Worm (Caenorhabditis elegans) whole organism, early embryonic: ENCODE results near the gene Y43F8B.19.

Experiments
- B0310.2 ChIP-seq: sonication (generic microtip); optimal IDR thresholded peaks from 2 replicates; lab custom pipeline; 2016; ENCODE audit warnings: mild to moderate bottlenecking, missing genetic modification characterization, missing compliant biosample characterization
- F13C5.2 ChIP-seq: sonication (generic microtip); optimal IDR thresholded peaks from 2 replicates; lab custom pipeline; 2017; ENCODE audit warnings: mild to moderate bottlenecking, missing genetic modification characterization, inconsistent platforms, missing compliant biosample characterization
- aly-1 ChIP-seq: sonication (generic microtip); optimal IDR thresholded peaks from 2 replicates; lab custom pipeline; 2016; ENCODE audit warnings: missing genetic modification characterization, missing compliant biosample characterization
- ama-1 ChIP-seq: fragments of 150-350 bp; optimal IDR thresholded peaks from 2 replicates; lab custom pipeline; 2014
- ceh-13 ChIP-seq: fragments of 200-800 bp; sonication (Bioruptor generic); optimal IDR thresholded peaks from 2 replicates; lab custom pipeline; 2018; ENCODE audit warnings: mild to moderate bottlenecking, missing genetic modification characterization, missing compliant biosample characterization
- ceh-36 ChIP-seq: sonication (generic microtip); optimal IDR thresholded peaks from 2 replicates; lab custom pipeline; 2016; ENCODE audit warnings: missing genetic modification characterization, inconsistent platforms, missing compliant biosample characterization
- ets-7 ChIP-seq: sonication (generic microtip); optimal IDR thresholded peaks from 2 replicates; lab custom pipeline; 2016; ENCODE audit warnings: missing genotype, missing genetic modification characterization, missing compliant biosample characterization
- flt-1 ChIP-seq: fragments of 200-800 bp; sonication (Bioruptor generic); IDR thresholded peaks from 2 replicates; pipeline ENCODE4 v1.3.6; 2022; ENCODE audit warnings: missing genetic modification characterization, missing compliant biosample characterization
- hmbx-1 ChIP-seq: sonication (generic microtip); optimal IDR thresholded peaks from 2 replicates; lab custom pipeline; 2016; ENCODE audit warnings: mild to moderate bottlenecking, missing genetic modification characterization, missing compliant biosample characterization
- hmg-4 ChIP-seq: fragments of 200-800 bp; sonication (Bioruptor generic); optimal IDR thresholded peaks from 2 replicates; lab custom pipeline; 2018; ENCODE audit warnings: mild to moderate bottlenecking, missing genetic modification characterization, missing compliant biosample characterization
- hnd-1 ChIP-seq: sonication (generic microtip); optimal IDR thresholded peaks from 2 replicates; lab custom pipeline; 2016; ENCODE audit warnings: missing genetic modification characterization, missing compliant biosample characterization
- pes-1 ChIP-seq: fragments of 200-800 bp; sonication (Bioruptor generic); IDR thresholded peaks from 2 replicates; pipeline ENCODE4 v1.3.6; 2022; ENCODE audit warnings: missing genetic modification reagents, missing genetic modification characterization, missing compliant biosample characterization
- scrt-1 ChIP-seq: fragments of 200-800 bp; sonication (Bioruptor generic); IDR thresholded peaks from 2 replicates; pipeline ENCODE4 v1.3.6; 2022; ENCODE audit warnings: missing genetic modification characterization, missing compliant biosample characterization
- sea-1 ChIP-seq: fragments of 200-800 bp; sonication (Bioruptor generic); conservative IDR thresholded peaks from 2 replicates; pipeline ENCODE4 v1.3.6; 2022; ENCODE audit warnings: missing genetic modification characterization, missing compliant biosample characterization
- tbx-11 ChIP-seq: fragments of 200-800 bp; sonication (Bioruptor generic); IDR thresholded peaks from 2 replicates; pipeline ENCODE4 v1.3.6; 2022; ENCODE audit warnings: missing genetic modification characterization, missing compliant biosample characterization
- tbx-37 ChIP-seq: fragments of 200-800 bp; sonication (Bioruptor generic); conservative IDR thresholded peaks from 2 replicates; pipeline ENCODE4 v1.3.6; 2022; ENCODE audit warnings: missing genetic modification reagents, missing genetic modification characterization, missing compliant biosample characterization
- tra-4 ChIP-seq: sonication (generic microtip); optimal IDR thresholded peaks from 2 replicates; lab custom pipeline; 2017; ENCODE audit warnings: missing genetic modification characterization, missing compliant biosample characterization

The Y43F8B.19 gene

DNA sequence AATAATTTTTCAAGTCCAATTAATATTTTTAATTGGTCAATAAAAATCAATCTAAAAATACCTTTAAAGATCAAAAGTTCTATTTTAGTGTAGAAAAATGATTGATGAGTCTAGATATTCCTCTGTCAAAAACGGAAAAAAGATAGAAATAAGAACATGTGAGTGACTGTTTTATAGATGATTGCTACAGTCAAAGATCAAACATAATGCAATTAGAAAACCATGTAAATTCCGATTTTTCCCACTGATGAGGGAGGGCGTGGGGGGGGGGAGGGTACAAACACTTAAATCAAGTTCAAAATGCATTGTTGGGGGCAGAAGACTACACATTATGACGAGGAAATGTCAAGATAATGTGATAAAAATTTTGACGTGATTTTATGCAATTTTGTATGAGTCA lies 14.1 kb upstream of the Y43F8B.19 start:
- TF ChIP-seq ets-7 (tag; lab: Kevin White, UChicago) (no peak), hnd-1 (tag; lab: Kevin White, UChicago) (no peak), B0310.2 (no peak), ceh-36 (tag; lab: Kevin White, UChicago) (no peak), scrt-1 (GFP tag; lab: Robert Waterston, UW) (no peak), tra-4 (no peak), hmg-4 (GFP tag; lab: Kevin White, UChicago) (no peak), tbx-37 (GFP tag; lab: Robert Waterston, UW) (no peak), aly-1 (tag; lab: Kevin White, UChicago) (no peak)

ce11 chrV:19524569-19524968 lies 12.5 kb upstream of the Y43F8B.19 start:
- TF ChIP-seq ama-1 (lab: Kevin White, UChicago) (no peak), tbx-37 (GFP tag; lab: Robert Waterston, UW) (no peak), sea-1 (GFP tag; lab: Robert Waterston, UW) (no peak), hnd-1 (tag; lab: Kevin White, UChicago) (no peak), hmg-4 (GFP tag; lab: Kevin White, UChicago) (no peak), F13C5.2 (tag; lab: Kevin White, UChicago) (no peak), tbx-11 (GFP tag; lab: Robert Waterston, UW) (no peak), B0310.2 (no peak), ceh-36 (tag; lab: Kevin White, UChicago) (no peak), ceh-13 (GFP tag; lab: Kevin White, UChicago) (no peak), pes-1 (GFP tag; lab: Robert Waterston, UW) (no peak), ets-7 (tag; lab: Kevin White, UChicago) (no peak), tra-4 (no peak), aly-1 (tag; lab: Kevin White, UChicago) (no peak), hmbx-1 (tag; lab: Kevin White, UChicago) (no peak), flt-1 (GFP tag; lab: Robert Waterston, UW) (no peak), scrt-1 (GFP tag; lab: Robert Waterston, UW) (no peak)

ce11 chrV:19522551-19523137 lies 10.5 kb upstream of the Y43F8B.19 start:
- TF ChIP-seq ama-1 (lab: Kevin White, UChicago) (peak; percentile 99), pes-1 (GFP tag; lab: Robert Waterston, UW) (peak; percentile 61; the same call in 1 of the 2 replicates), tbx-37 (GFP tag; lab: Robert Waterston, UW) (no peak), F13C5.2 (tag; lab: Kevin White, UChicago) (peak; percentile 62), hmg-4 (GFP tag; lab: Kevin White, UChicago) (peak; percentile 95), tbx-11 (GFP tag; lab: Robert Waterston, UW) (peak; percentile 70), ceh-13 (GFP tag; lab: Kevin White, UChicago) (peak; percentile 52), B0310.2 (peak; percentile 60), ets-7 (tag; lab: Kevin White, UChicago) (no peak), hmbx-1 (tag; lab: Kevin White, UChicago) (peak; percentile 61), scrt-1 (GFP tag; lab: Robert Waterston, UW) (peak; percentile 62; the same call in 1 of the 2 replicates), tra-4 (no peak), aly-1 (tag; lab: Kevin White, UChicago) (no peak), hnd-1 (tag; lab: Kevin White, UChicago) (peak; percentile 30), sea-1 (GFP tag; lab: Robert Waterston, UW) (peak; percentile 85), ceh-36 (tag; lab: Kevin White, UChicago) (peak; percentile 68), flt-1 (GFP tag; lab: Robert Waterston, UW) (no peak; the same call in 1 of the 2 replicates)

DNA sequence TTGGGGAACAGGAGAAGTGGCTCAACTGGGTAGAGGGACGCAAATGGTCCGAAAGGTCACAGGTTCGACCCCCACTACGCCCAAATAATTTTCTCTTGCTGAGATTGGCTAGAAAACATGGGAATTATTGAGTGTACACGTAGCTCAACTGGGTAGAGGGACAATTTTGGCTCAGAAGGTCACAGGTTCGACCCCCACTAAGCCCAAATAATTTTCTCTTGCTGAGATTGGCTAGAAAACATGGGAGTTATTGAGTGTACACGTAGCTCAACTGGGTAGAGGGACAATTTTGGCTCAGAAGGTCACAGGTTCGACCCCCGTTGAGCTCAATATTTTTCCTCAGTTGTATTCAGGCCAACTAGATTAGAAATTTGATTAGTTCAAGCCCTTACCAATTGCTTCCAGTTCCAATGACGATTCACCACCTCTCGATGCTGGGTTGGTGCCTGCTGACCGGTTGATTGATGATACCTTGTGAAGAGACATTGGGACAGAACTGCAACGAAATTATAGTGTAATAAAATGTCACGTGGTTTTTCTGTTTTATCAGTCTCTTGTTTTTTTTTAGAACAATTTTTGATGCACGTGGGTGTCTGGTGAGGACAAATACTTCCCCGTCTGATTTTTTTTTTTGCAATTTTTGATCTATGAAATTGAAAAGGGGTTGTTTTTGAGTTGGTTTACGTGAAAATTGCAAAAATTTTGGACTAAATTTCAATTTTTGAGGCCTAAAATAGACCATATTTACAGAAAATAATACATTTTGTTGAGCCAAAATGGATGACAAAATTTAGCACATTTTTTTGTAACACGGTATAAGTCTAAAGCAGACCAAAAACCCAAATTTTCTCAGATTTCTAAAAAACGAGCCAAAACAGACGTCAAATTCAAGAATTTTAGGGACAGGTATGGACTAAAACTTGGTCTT lies 9.5 kb upstream of the Y43F8B.19 start:
- TF ChIP-seq scrt-1 (GFP tag; lab: Robert Waterston, UW) (no peak), aly-1 (tag; lab: Kevin White, UChicago) (no peak), tbx-37 (GFP tag; lab: Robert Waterston, UW) (no peak), ets-7 (tag; lab: Kevin White, UChicago) (no peak), ama-1 (lab: Kevin White, UChicago) (no peak), hmbx-1 (tag; lab: Kevin White, UChicago) (no peak), sea-1 (GFP tag; lab: Robert Waterston, UW) (peak; percentile 51; the same call in 1 of the 2 replicates), flt-1 (GFP tag; lab: Robert Waterston, UW) (0 out of 2 replicates have a peak, but pooled peaks have one; percentile 25), F13C5.2 (tag; lab: Kevin White, UChicago) (no peak), pes-1 (GFP tag; lab: Robert Waterston, UW) (peak; percentile 44; the same call in 1 of the 2 replicates), ceh-13 (GFP tag; lab: Kevin White, UChicago) (no peak), tra-4 (no peak), hnd-1 (tag; lab: Kevin White, UChicago) (no peak)

DNA sequence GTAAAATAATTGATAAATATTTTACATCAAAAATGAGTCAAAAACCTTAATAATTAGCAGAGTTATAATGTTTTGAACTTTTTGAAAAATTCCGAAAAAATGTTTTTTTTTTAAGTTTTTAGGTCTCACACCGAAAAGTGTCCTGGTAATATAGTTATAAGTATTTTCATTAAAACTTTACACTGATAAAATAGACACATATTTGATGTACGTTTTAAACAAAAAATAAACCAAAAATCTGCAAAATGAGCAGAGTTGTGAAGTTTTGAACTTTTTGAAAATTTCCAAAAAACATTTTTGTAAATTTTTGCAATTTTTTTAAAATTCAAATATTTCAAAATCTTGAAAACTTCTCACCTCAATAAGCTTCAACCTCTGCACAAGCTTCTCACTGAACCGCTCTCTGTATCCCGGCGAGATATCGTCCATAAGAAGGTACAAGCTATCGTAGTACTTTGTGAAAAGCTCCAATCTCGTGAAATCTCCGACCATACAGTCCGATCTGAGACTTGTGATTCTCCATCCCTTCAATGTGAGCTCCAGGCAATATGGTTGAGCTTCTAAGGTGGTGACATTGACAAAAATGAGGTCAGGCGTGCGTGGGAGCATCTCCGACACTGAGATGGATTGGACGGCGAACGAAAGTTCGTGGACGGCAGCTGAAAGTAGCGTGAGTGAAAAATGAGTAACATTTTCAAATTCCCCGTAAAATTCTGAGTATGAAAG lies 8.7 kb upstream of the Y43F8B.19 start:
- TF ChIP-seq ama-1 (lab: Kevin White, UChicago) (peak; percentile 81), hnd-1 (tag; lab: Kevin White, UChicago) (no peak), flt-1 (GFP tag; lab: Robert Waterston, UW) (no peak)

ce11 chrV:19520130-19520529 lies 8.0 kb upstream of the Y43F8B.19 start:
- TF ChIP-seq ama-1 (lab: Kevin White, UChicago), result peak; percentile 33
- no peak for TF ChIP-seq pes-1 (GFP tag; lab: Robert Waterston, UW)
- TF ChIP-seq hmbx-1 (tag; lab: Kevin White, UChicago), result no peak
